Fruit fly (Drosophila melanogaster): Measurements from ENCODE around the gene CG10514.
A peak's percentile ranks its signal among the peaks of the same experiment; 100 is the strongest.

CG10514 gene

dm6 chr3R:25262322-25262761 is 17.3 kb downstream of the CG10514 start, which contains the start of the genes Kdsr and CG11858 (continued):
- TF ChIP-seq CG3281 (GFP tag; optimal IDR thresholded peaks at IDR 0.05) (peak; percentile 49), CG43689 (GFP tag; IDR thresholded peaks at IDR 0.05) (0 out of 2 replicates have a peak, but pooled peaks have one; percentile 15), bowl (GFP tag; IDR thresholded peaks at IDR 0.05) (no peak), crp (GFP tag; optimal IDR thresholded peaks at IDR 0.05) (peak in 1 of 2 experiments; percentile 49), CG9876 (GFP tag; optimal IDR thresholded peaks at IDR 0.05) (no peak), CG18262 (tag; optimal IDR thresholded peaks at IDR 0.05) (peak; percentile 62), HmgZ (tag; optimal IDR thresholded peaks at IDR 0.05) (peak; percentile 79), Six4 (GFP tag; optimal IDR thresholded peaks at IDR 0.05) (no peak), NK7.1 (GFP tag; optimal IDR thresholded peaks at IDR 0.05) (no peak), Spps (tag; optimal IDR thresholded peaks at IDR 0.05) (peak; percentile 51), hb (GFP tag; IDR thresholded peaks at IDR 0.05; ENCODE audit: partially characterized antibody) (no peak), CG10209 (GFP tag; optimal IDR thresholded peaks at IDR 0.05) (peak; percentile 38), bsh (GFP tag; optimal IDR thresholded peaks at IDR 0.05) (peak in 1 of 2 experiments; percentile 68), gt (GFP tag; IDR thresholded peaks at IDR 0.05) (no peak), croc (GFP tag; conservative IDR thresholded peaks at IDR 0.05) (peak; percentile 39; the same call in 1 of the 3 replicates), pita (GFP tag; optimal IDR thresholded peaks at IDR 0.05) (no peak), CG7963 (GFP tag; IDR thresholded peaks at IDR 0.05; ENCODE audit: partially characterized antibody) (no peak), CG2120 (GFP tag; optimal IDR thresholded peaks at IDR 0.05) (peak; percentile 82), sens (GFP tag) (peak; percentile 91), NfI (GFP tag; optimal IDR thresholded peaks at IDR 0.05) (peak; percentile 40), CG5245 (GFP tag; optimal IDR thresholded peaks at IDR 0.05) (peak; percentile 24), CG7745 (tag; optimal IDR thresholded peaks at IDR 0.05) (no peak), CG31441 (GFP tag; IDR thresholded peaks at IDR 0.05) (no peak; the same call in 1 of the 2 replicates), CG7556 (GFP tag; optimal IDR thresholded peaks at IDR 0.05) (no peak), CG13123 (GFP tag; optimal IDR thresholded peaks at IDR 0.05) (peak; percentile 6), Eip74EF (GFP tag; optimal IDR thresholded peaks at IDR 0.05) (no peak), CG4282 (GFP tag; optimal IDR thresholded peaks at IDR 0.05) (no peak), amos (GFP tag; IDR thresholded peaks at IDR 0.05; ENCODE audit: partially characterized antibody) (no peak), CG3726 (GFP tag; IDR thresholded peaks at IDR 0.05) (no peak), Ssrp (tag; optimal IDR thresholded peaks at IDR 0.05) (peak; percentile 57), D (optimal IDR thresholded peaks at IDR 0.05) (no peak), D (GFP tag; optimal IDR thresholded peaks at IDR 0.05) (no peak), Bdp1 (GFP tag; optimal IDR thresholded peaks at IDR 0.05) (peak; percentile 27), CG11398 (GFP tag; optimal IDR thresholded peaks at IDR 0.05) (no peak), Doc3 (GFP tag; IDR thresholded peaks at IDR 0.05; ENCODE audit: partially characterized antibody) (no peak), CG17829 (tag; optimal IDR thresholded peaks at IDR 0.05) (peak; percentile 56), pb (GFP tag; optimal IDR thresholded peaks at IDR 0.05) (peak; percentile 3), HLH4C (GFP tag; IDR thresholded peaks at IDR 0.05; ENCODE audit: partially characterized antibody) (no peak), CG7786 (GFP tag; optimal IDR thresholded peaks at IDR 0.05) (peak; percentile 52), Dbx (GFP tag; IDR thresholded peaks at IDR 0.05) (peak; percentile 61; the same call in 1 of the 3 replicates), repo (GFP tag; optimal IDR thresholded peaks at IDR 0.05) (no peak), knrl (GFP tag; IDR thresholded peaks at IDR 0.05; ENCODE audit: partially characterized antibody) (no peak), CG15514 (GFP tag; optimal IDR thresholded peaks at IDR 0.05) (peak; percentile 69), dpn (GFP tag; optimal IDR thresholded peaks at IDR 0.05) (peak; percentile 56 to 57), CG2889 (GFP tag; IDR thresholded peaks at IDR 0.05) (peak; percentile 72), CG11723 (GFP tag; optimal IDR thresholded peaks at IDR 0.05) (no peak), CG12391 (tag; optimal IDR thresholded peaks at IDR 0.05) (peak; percentile 79), lov (optimal IDR thresholded peaks at IDR 0.05) (no peak), lov (GFP tag; IDR thresholded peaks at IDR 0.05) (0 out of 3 replicates have a peak, but pooled peaks have one; percentile 63), CG34376 (GFP tag; optimal IDR thresholded peaks at IDR 0.05) (peak; percentile 77)
